Fruit fly (Drosophila melanogaster) whole organism, prepupa: Measurements from ENCODE around the gene CG17564.

Experiments
- CG10669 ChIP-seq: fragments of 200-800 bp; sonication (Bioruptor generic); optimal IDR thresholded peaks from 3 replicates; lab custom pipeline; 2018; ENCODE audit warnings: missing biosample characterization, mild to moderate bottlenecking, missing genetic modification characterization, moderate library complexity
- CG11294 ChIP-seq: fragments of 200-800 bp; sonication (Bioruptor generic); IDR thresholded peaks from 2 replicates; pipeline ENCODE4 v1.3.6; 2022; ENCODE audit warnings: missing biosample characterization, missing genetic modification characterization
- CG11902 ChIP-seq: fragments of 200-800 bp; sonication (Bioruptor generic); optimal IDR thresholded peaks from 3 replicates; lab custom pipeline; 2016; ENCODE audit warnings: missing biosample characterization, missing genetic modification characterization
- CG15336 ChIP-seq: fragments of 200-800 bp; sonication (Bioruptor generic); IDR thresholded peaks from 2 replicates; pipeline ENCODE4 v1.3.6; 2022; ENCODE audit warnings: missing biosample characterization, missing genetic modification characterization
- CG16779 ChIP-seq: fragments of 200-800 bp; sonication (Bioruptor generic); optimal IDR thresholded peaks from 3 replicates; lab custom pipeline; 2017; ENCODE audit warnings: missing biosample characterization, mild to moderate bottlenecking, missing genetic modification characterization
- CG3032 ChIP-seq: fragments of 200-800 bp; optimal IDR thresholded peaks from 2 replicates; lab custom pipeline; 2019; ENCODE audit warnings: missing biosample characterization, mild to moderate bottlenecking, missing genetic modification characterization, moderate library complexity
- CG31627 ChIP-seq: fragments of 200-800 bp; sonication (Bioruptor generic); optimal IDR thresholded peaks from 3 replicates; lab custom pipeline; 2016; ENCODE audit warnings: missing biosample characterization, missing genetic modification characterization
- CG34406 ChIP-seq: fragments of 200-800 bp; sonication (Bioruptor generic); optimal IDR thresholded peaks from 3 replicates; lab custom pipeline; 2016; ENCODE audit warnings: missing biosample characterization, missing genetic modification characterization
- CG3919 ChIP-seq: fragments of 200-800 bp; sonication (Bioruptor generic); optimal IDR thresholded peaks from 3 replicates; lab custom pipeline; 2016; ENCODE audit warnings: missing biosample characterization, missing genetic modification characterization
- CG4318 ChIP-seq: fragments of 200-800 bp; sonication (Bioruptor generic); optimal IDR thresholded peaks from 3 replicates; lab custom pipeline; 2017; ENCODE audit warnings: missing biosample characterization, mild to moderate bottlenecking, missing genetic modification characterization
- CG6163 ChIP-seq: fragments of 200-800 bp; sonication (Bioruptor generic); IDR thresholded peaks from 3 replicates; pipeline ENCODE4 v1.3.6; 2022; ENCODE audit warnings: missing biosample characterization, missing genetic modification characterization
- CG6276 ChIP-seq: fragments of 200-800 bp; sonication (Bioruptor generic); optimal IDR thresholded peaks from 2 replicates; lab custom pipeline; 2017; ENCODE audit warnings: missing biosample characterization, mild to moderate bottlenecking, missing genetic modification characterization
- CG6792 ChIP-seq: fragments of 200-800 bp; sonication (Bioruptor generic); optimal IDR thresholded peaks from 3 replicates; lab custom pipeline; 2016; ENCODE audit warnings: missing biosample characterization, missing genetic modification characterization
- CG6808 ChIP-seq: fragments of 200-800 bp; sonication (Bioruptor generic); optimal IDR thresholded peaks from 3 replicates; lab custom pipeline; 2017; ENCODE audit warnings: missing biosample characterization, missing genetic modification characterization, mild to moderate bottlenecking, moderate library complexity, missing genetic modification reagents
- CG7368 ChIP-seq: fragments of 200-800 bp; sonication (Bioruptor generic); optimal IDR thresholded peaks from 3 replicates; lab custom pipeline; 2016; ENCODE audit warnings: missing biosample characterization, missing genetic modification characterization
- CG8119 ChIP-seq: fragments of 200-800 bp; sonication (Bioruptor generic); IDR thresholded peaks from 3 replicates; pipeline ENCODE4 v1.3.6; 2022; ENCODE audit warnings: missing biosample characterization, missing genetic modification characterization
- CG9139 ChIP-seq: fragments of 200-800 bp; sonication (Bioruptor generic); optimal IDR thresholded peaks from 3 replicates; lab custom pipeline; 2017; ENCODE audit warnings: missing biosample characterization, mild to moderate bottlenecking, missing genetic modification characterization
- Eip75B ChIP-seq: fragments of 200-800 bp; sonication (Bioruptor generic); optimal IDR thresholded peaks from 3 replicates; lab custom pipeline; 2016; ENCODE audit warnings: missing biosample characterization, missing genetic modification characterization
- Eip78C ChIP-seq: fragments of 200-800 bp; sonication (Bioruptor generic); peaks from one replicate; lab custom pipeline; 2016; ENCODE audit warnings: missing biosample characterization, missing genetic modification characterization
- Eip93F ChIP-seq: fragments of 200-800 bp; sonication (Bioruptor generic); optimal IDR thresholded peaks from 2 replicates; lab custom pipeline; 2016; ENCODE audit warnings: missing biosample characterization, mild to moderate bottlenecking, missing genetic modification characterization
- Ets21C ChIP-seq: fragments of 200-800 bp; sonication (Bioruptor generic); optimal IDR thresholded peaks from 3 replicates; lab custom pipeline; 2016; ENCODE audit warnings: missing biosample characterization, missing genetic modification characterization
- Ets96B ChIP-seq: fragments of 200-800 bp; optimal IDR thresholded peaks from 2 replicates; lab custom pipeline; 2019; ENCODE audit warnings: missing biosample characterization, mild to moderate bottlenecking, missing genetic modification characterization, moderate library complexity
- Gug ChIP-seq: fragments of 200-800 bp; sonication (Bioruptor generic); IDR thresholded peaks from 2 replicates; pipeline ENCODE4 v1.3.6; 2022; ENCODE audit warnings: missing biosample characterization, missing genetic modification characterization
- Hr38 ChIP-seq: sonication (Bioruptor generic); optimal IDR thresholded peaks from 2 replicates; lab custom pipeline; 2016; ENCODE audit warnings: missing biosample characterization, missing genetic modification characterization
- Hr39 ChIP-seq: fragments of 200-800 bp; sonication (Bioruptor generic); optimal IDR thresholded peaks from 2 replicates; lab custom pipeline; 2016; ENCODE audit warnings: missing biosample characterization, missing genetic modification characterization
- Hr4 ChIP-seq: fragments of 200-800 bp; sonication (Bioruptor generic); optimal IDR thresholded peaks from 3 replicates; lab custom pipeline; 2016; ENCODE audit warnings: missing biosample characterization, missing genetic modification characterization
- Met ChIP-seq: fragments of 200-800 bp; sonication (Bioruptor generic); optimal IDR thresholded peaks from 3 replicates; lab custom pipeline; 2016; ENCODE audit warnings: missing biosample characterization, missing genetic modification characterization
- OdsH ChIP-seq: fragments of 200-800 bp; sonication (Bioruptor generic); optimal IDR thresholded peaks from 3 replicates; lab custom pipeline; 2016; ENCODE audit warnings: missing biosample characterization, missing genetic modification characterization
- Sox102F ChIP-seq: fragments of 200-800 bp; sonication (Bioruptor generic); optimal IDR thresholded peaks from 2 replicates; lab custom pipeline; 2016; ENCODE audit warnings: missing biosample characterization, mild to moderate bottlenecking, missing genetic modification characterization
- Sox14 ChIP-seq: fragments of 200-800 bp; sonication (Bioruptor generic); optimal IDR thresholded peaks from 3 replicates; lab custom pipeline; 2016; ENCODE audit warnings: missing biosample characterization, missing genetic modification characterization
- achi ChIP-seq: fragments of 200-800 bp; sonication (Bioruptor generic); optimal IDR thresholded peaks from 3 replicates; lab custom pipeline; 2016; ENCODE audit warnings: missing biosample characterization, missing genetic modification characterization
- acj6 ChIP-seq: fragments of 200-800 bp; sonication (Bioruptor generic); optimal IDR thresholded peaks from 3 replicates; lab custom pipeline; 2016; ENCODE audit warnings: missing biosample characterization, missing genetic modification characterization
- dsx ChIP-seq: fragments of 200-800 bp; optimal IDR thresholded peaks from 3 replicates; lab custom pipeline; 2019; ENCODE audit warnings: missing biosample characterization, mild to moderate bottlenecking, missing genetic modification characterization, moderate library complexity; ENCODE audit not compliant: poor library complexity, severe bottlenecking
- eg ChIP-seq: fragments of 200-800 bp; sonication (Bioruptor generic); IDR thresholded peaks from 3 replicates; pipeline ENCODE4 v1.3.6; 2022; ENCODE audit warnings: missing biosample characterization, missing genetic modification characterization
- esn ChIP-seq: fragments of 200-800 bp; sonication (Bioruptor generic); optimal IDR thresholded peaks from 2 replicates; lab custom pipeline; 2016; ENCODE audit warnings: missing biosample characterization, mild to moderate bottlenecking, missing genetic modification characterization, moderate library complexity
- fd59A ChIP-seq: fragments of 200-800 bp; sonication (Bioruptor generic); optimal IDR thresholded peaks from 2 replicates; lab custom pipeline; 2017; ENCODE audit warnings: missing biosample characterization, mild to moderate bottlenecking, missing genetic modification characterization, missing genetic modification reagents
- fd85E ChIP-seq: fragments of 200-800 bp; sonication (Bioruptor generic); optimal IDR thresholded peaks from 3 replicates; lab custom pipeline; 2016; ENCODE audit warnings: missing biosample characterization, missing genetic modification characterization
- fkh ChIP-seq: fragments of 200-800 bp; sonication (Bioruptor generic); optimal IDR thresholded peaks from 3 replicates; lab custom pipeline; 2017; ENCODE audit warnings: missing biosample characterization, mild to moderate bottlenecking, missing genetic modification characterization, moderate library complexity
- net ChIP-seq: fragments of 200-800 bp; sonication (Bioruptor generic); optimal IDR thresholded peaks from 3 replicates; lab custom pipeline; 2016; ENCODE audit warnings: missing biosample characterization, missing genetic modification characterization
- pdm3 ChIP-seq: fragments of 200-800 bp; sonication (Bioruptor generic); optimal IDR thresholded peaks from 3 replicates; lab custom pipeline; 2016; ENCODE audit warnings: missing biosample characterization, missing genetic modification characterization
- salr ChIP-seq, 2 experiments: fragments of 200-800 bp; sonication (Bioruptor generic); optimal IDR thresholded peaks; 3 replicates each; lab custom pipeline; 2016 to 2018; ENCODE audit warnings: missing biosample characterization in 2 of 2, missing genetic modification characterization in 2 of 2, mild to moderate bottlenecking in 1 of 2
- spab ChIP-seq: fragments of 200-800 bp; sonication (Bioruptor generic); optimal IDR thresholded peaks from 2 replicates; lab custom pipeline; 2017; ENCODE audit warnings: missing biosample characterization, mild to moderate bottlenecking, missing genetic modification characterization, missing genetic modification reagents
- svp ChIP-seq: fragments of 200-800 bp; sonication (Bioruptor generic); peaks from one replicate; lab custom pipeline; 2016; ENCODE audit warnings: missing biosample characterization, missing genetic modification characterization
- topi ChIP-seq: fragments of 200-800 bp; sonication (Bioruptor generic); optimal IDR thresholded peaks from 3 replicates; lab custom pipeline; 2016; ENCODE audit warnings: missing biosample characterization, missing genetic modification characterization
- vri ChIP-seq: fragments of 200-800 bp; sonication (Bioruptor generic); optimal IDR thresholded peaks from 3 replicates; lab custom pipeline; 2016; ENCODE audit warnings: missing biosample characterization, mild to moderate bottlenecking, missing genetic modification characterization

Gene CG17564

dm6 chr2L:19335052-19335451 lies 35.3 kb upstream of the CG17564 start (continued):
- TF ChIP-seq CG9139 (GFP tag; lab: Kevin White, UChicago) (no peak), CG8119 (GFP tag; lab: Robert Waterston, UW) (0 out of 3 replicates have a peak, but pooled peaks have one; percentile 33), acj6 (GFP tag; lab: Kevin White, UChicago) (peak; percentile 7), achi (GFP tag; lab: Kevin White, UChicago) (peak; percentile 6), eg (GFP tag; lab: Robert Waterston, UW) (0 out of 3 replicates have a peak, but pooled peaks have one; percentile 11), esn (GFP tag; lab: Kevin White, UChicago) (peak; percentile 11), Eip75B (GFP tag; lab: Kevin White, UChicago) (peak; percentile 0), Met (GFP tag; lab: Kevin White, UChicago) (no peak)

- TF ChIP-seq CG3919 (no peak), vri (GFP tag; lab: Kevin White, UChicago) (no peak), Hr39 (GFP tag; lab: Kevin White, UChicago) (no peak), acj6 (GFP tag; lab: Kevin White, UChicago) (no peak), CG31627 (GFP tag; lab: Kevin White, UChicago) (no peak), CG3032 (no peak), fkh (GFP tag; lab: Kevin White, UChicago) (no peak), Sox14 (GFP tag; lab: Kevin White, UChicago) (no peak), topi (GFP tag; lab: Kevin White, UChicago) (no peak), CG4318 (no peak), Gug (GFP tag; lab: Robert Waterston, UW) (no peak), pdm3 (GFP tag; lab: Kevin White, UChicago) (no peak)
These were observed 34.2 kb upstream of the CG17564 start for dm6 chr2L:19333972-19334371.

dm6 chr2L:19328610-19329009 lies 28.9 kb upstream of the CG17564 start:
- TF ChIP-seq Sox14 (GFP tag; lab: Kevin White, UChicago) (peak; percentile 78), CG15336 (GFP tag; lab: Robert Waterston, UW) (peak; percentile 79), CG6792 (GFP tag; lab: Kevin White, UChicago) (peak; percentile 80), CG11902 (peak; percentile 71), Gug (GFP tag; lab: Robert Waterston, UW) (peak; percentile 49), fd59A (GFP tag; lab: Kevin White, UChicago) (peak; percentile 74), topi (GFP tag; lab: Kevin White, UChicago) (peak; percentile 70), Ets21C (GFP tag; lab: Kevin White, UChicago) (peak; percentile 49), spab (peak; percentile 66), svp (peak; percentile 91), OdsH (GFP tag; lab: Kevin White, UChicago) (peak; percentile 73), Hr38 (GFP tag; lab: Kevin White, UChicago) (no peak), Eip75B (GFP tag; lab: Kevin White, UChicago) (peak; percentile 76), CG3032 (peak; percentile 79), CG7368 (peak; percentile 54), fd85E (GFP tag; lab: Kevin White, UChicago) (peak; percentile 20), CG3919 (peak; percentile 82), Eip78C (GFP tag; lab: Kevin White, UChicago) (peak; percentile 95), CG11294 (peak; percentile 47; the same call in 1 of the 2 replicates), pdm3 (GFP tag; lab: Kevin White, UChicago) (peak; percentile 80), CG6276 (GFP tag; lab: Kevin White, UChicago) (peak; percentile 63), vri (GFP tag; lab: Kevin White, UChicago) (no peak), CG6808 (peak; percentile 75), CG34406 (GFP tag; lab: Kevin White, UChicago) (peak; percentile 63), esn (GFP tag; lab: Kevin White, UChicago) (peak; percentile 71), fkh (GFP tag; lab: Kevin White, UChicago) (no peak), Hr4 (GFP tag; lab: Kevin White, UChicago) (peak; percentile 77), dsx (GFP tag; lab: Kevin White, UChicago) (peak; percentile 68), Hr39 (GFP tag; lab: Kevin White, UChicago) (peak; percentile 74), Met (GFP tag; lab: Kevin White, UChicago) (peak; percentile 78), net (peak; percentile 70), CG10669 (GFP tag; lab: Kevin White, UChicago) (peak; percentile 74), salr (GFP tag; optimal IDR thresholded peaks at IDR 0.05; lab: Kevin White, UChicago) (peak; percentile 42 to 44), CG16779 (tag; lab: Kevin White, UChicago) (peak; percentile 36), Eip93F (GFP tag; lab: Kevin White, UChicago) (no peak), Sox102F (GFP tag; lab: Kevin White, UChicago) (peak; percentile 70), CG6163 (GFP tag; lab: Robert Waterston, UW) (peak; percentile 84), achi (GFP tag; lab: Kevin White, UChicago) (peak; percentile 78), Ets96B (tag; lab: Kevin White, UChicago) (peak; percentile 74), CG9139 (GFP tag; lab: Kevin White, UChicago) (peak; percentile 13)
